Fruit fly (Drosophila melanogaster) whole organism, embryonic: ENCODE measurements around the gene CG42673.

Source experiments
- CG2202 ChIP-seq: fragments of 200-800 bp; sonication (Bioruptor generic); optimal IDR thresholded peaks from 2 replicates; lab custom pipeline; 2018; ENCODE audit warnings: missing biosample characterization, mild to moderate bottlenecking, missing genetic modification characterization
- Lpt ChIP-seq: fragments of >200 bp; optimal IDR thresholded peaks from 2 replicates; lab custom pipeline; 2018; ENCODE audit warnings: missing biosample characterization, missing genetic modification characterization
- Myb ChIP-seq: fragments of 200-800 bp; sonication (Bioruptor generic); optimal IDR thresholded peaks from 2 replicates; lab custom pipeline; 2016; ENCODE audit warnings: missing biosample characterization, missing genetic modification characterization

dm6 chr3L:9513309-9513708 is 33.7 kb upstream of the CG42673 start, which contains the start of gene CG33702:
- TF ChIP-seq CG2202 (tag; lab: Kevin White, UChicago), result no peak
- no peak for TF ChIP-seq Lpt (GFP tag; lab: Kevin White, UChicago)
- no peak for TF ChIP-seq Myb
